Fruit fly (Drosophila melanogaster) whole organism, wandering third instar larva: ENCODE measurements around the gene Myc.

ENCODE experiments used
- CG32264 ChIP-seq: fragments of 200-800 bp; sonication (Bioruptor generic); optimal IDR thresholded peaks from 2 replicates; lab custom pipeline; 2016; ENCODE audit warnings: missing biosample characterization, missing genetic modification characterization
- CG9705 ChIP-seq: fragments of 200-800 bp; sonication (Bioruptor generic); optimal IDR thresholded peaks from 2 replicates; lab custom pipeline; 2018; ENCODE audit warnings: missing biosample characterization, mild to moderate bottlenecking, missing genetic modification characterization
- Dfd ChIP-seq: fragments of >200 bp; optimal IDR thresholded peaks from 2 replicates; lab custom pipeline; 2017; ENCODE audit warnings: missing biosample characterization, missing genetic modification characterization
- Dif ChIP-seq: fragments of 200-275, 200-300 bp; sonication (Bioruptor generic); optimal IDR thresholded peaks from 2 replicates; lab custom pipeline; 2018; ENCODE audit warnings: missing biosample characterization, missing genetic modification characterization; ENCODE audit not compliant: partially characterized antibody
- GATAd ChIP-seq: sonication (Bioruptor generic); optimal IDR thresholded peaks from 2 replicates; lab custom pipeline; 2016; ENCODE audit warnings: missing biosample characterization, missing genetic modification characterization
- HLH106 ChIP-seq: fragments of 200-800 bp; optimal IDR thresholded peaks from 3 replicates; lab custom pipeline; 2019; ENCODE audit warnings: missing biosample characterization, mild to moderate bottlenecking, missing genetic modification characterization, moderate library complexity
- Hnf4 ChIP-seq: fragments of 200-800 bp; sonication (Bioruptor generic); optimal IDR thresholded peaks from 2 replicates; lab custom pipeline; 2016; ENCODE audit warnings: missing biosample characterization, mild to moderate bottlenecking, missing genetic modification characterization
- Hr78 ChIP-seq: fragments of >200 bp; optimal IDR thresholded peaks from 2 replicates; lab custom pipeline; 2017; ENCODE audit warnings: missing biosample characterization, missing genetic modification characterization
- Jra ChIP-seq: sonication (Bioruptor generic); optimal IDR thresholded peaks from 2 replicates; lab custom pipeline; 2016; ENCODE audit warnings: missing biosample characterization, missing genetic modification characterization
- Mio ChIP-seq: sonication (Bioruptor generic); optimal IDR thresholded peaks from 2 replicates; lab custom pipeline; 2016; ENCODE audit warnings: missing biosample characterization, missing genetic modification characterization
- Myc ChIP-seq: fragments of >200 bp; optimal IDR thresholded peaks from 2 replicates; lab custom pipeline; 2017
- N ChIP-seq: fragments of >200 bp; optimal IDR thresholded peaks from 2 replicates; lab custom pipeline; 2018; ENCODE audit warnings: missing biosample characterization, missing external identifiers, missing genetic modification characterization
- OdsH ChIP-seq: fragments of 200-800 bp; sonication (Bioruptor generic); optimal IDR thresholded peaks from 2 replicates; lab custom pipeline; 2016; ENCODE audit warnings: missing biosample characterization, mild to moderate bottlenecking, missing genetic modification characterization
- Rel ChIP-seq, 2 experiments: fragments of 200-800 bp; sonication (Bioruptor generic) in 1 of 2; optimal IDR thresholded peaks; 2 replicates in 1 of 2; 3 replicates in 1 of 2; lab custom pipeline; 2016 to 2019; ENCODE audit warnings: mild to moderate bottlenecking in 2 of 2, missing biosample characterization in 2 of 2, missing genetic modification characterization in 2 of 2, moderate library complexity in 1 of 2
- Sp1 ChIP-seq: fragments of 200-800 bp; sonication (Bioruptor generic); optimal IDR thresholded peaks from 3 replicates; lab custom pipeline; 2019; ENCODE audit warnings: missing biosample characterization, mild to moderate bottlenecking, missing genetic modification characterization, moderate library complexity
- Vsx2 ChIP-seq: fragments of 200-300, 225-300 bp; sonication (Bioruptor generic); optimal IDR thresholded peaks from 2 replicates; lab custom pipeline; 2018; ENCODE audit warnings: missing biosample characterization, missing genetic modification characterization; ENCODE audit not compliant: partially characterized antibody
- br ChIP-seq: fragments of 200-800 bp; sonication (Bioruptor generic); optimal IDR thresholded peaks from 2 replicates; lab custom pipeline; 2016; ENCODE audit warnings: missing biosample characterization, missing genetic modification characterization
- brk ChIP-seq: fragments of 200-800 bp; sonication (Bioruptor generic); optimal IDR thresholded peaks from 2 replicates; lab custom pipeline; 2016; ENCODE audit warnings: missing biosample characterization, mild to moderate bottlenecking, missing genetic modification characterization
- dmrt93B ChIP-seq: fragments of 200-800 bp; sonication (Bioruptor generic); optimal IDR thresholded peaks from 2 replicates; lab custom pipeline; 2018; ENCODE audit warnings: missing biosample characterization, mild to moderate bottlenecking, missing genetic modification characterization
- dsf ChIP-seq: sonication (Bioruptor generic); optimal IDR thresholded peaks from 2 replicates; lab custom pipeline; 2016; ENCODE audit warnings: missing biosample characterization, missing genetic modification characterization, borderline replicate concordance
- ey ChIP-seq: fragments of 200-800 bp; sonication (Bioruptor generic); optimal IDR thresholded peaks from 2 replicates; lab custom pipeline; 2016; ENCODE audit warnings: missing biosample characterization, missing genetic modification characterization
- foxo ChIP-seq, 2 experiments: fragments of 200-800 bp; sonication (Bioruptor generic); optimal IDR thresholded peaks; 2 replicates in 1 of 2; 3 replicates in 1 of 2; lab custom pipeline; 2016 to 2017; ENCODE audit warnings: missing biosample characterization in 2 of 2, missing genetic modification characterization in 2 of 2
- fru ChIP-seq: fragments of 200-800 bp; sonication (Bioruptor generic); optimal IDR thresholded peaks from 3 replicates; lab custom pipeline; 2016; ENCODE audit warnings: missing biosample characterization, mild to moderate bottlenecking, missing genetic modification characterization
- h ChIP-seq: fragments of 200-800 bp; sonication (Bioruptor generic); optimal IDR thresholded peaks from 3 replicates; lab custom pipeline; 2016; ENCODE audit warnings: missing biosample characterization, mild to moderate bottlenecking, missing genetic modification characterization
- jim ChIP-seq: fragments of 175-275, 200-325 bp; sonication (Bioruptor generic); optimal IDR thresholded peaks from 2 replicates; lab custom pipeline; 2016; ENCODE audit warnings: missing biosample characterization, mild to moderate bottlenecking, missing genetic modification characterization
- lola ChIP-seq: fragments of >200 bp; optimal IDR thresholded peaks from 2 replicates; lab custom pipeline; 2017; ENCODE audit warnings: missing biosample characterization, missing genetic modification characterization
- pan ChIP-seq: fragments of >200 bp; optimal IDR thresholded peaks from 2 replicates; lab custom pipeline; 2017
- psq ChIP-seq: fragments of 200-800 bp; sonication (Bioruptor generic); optimal IDR thresholded peaks from 3 replicates; lab custom pipeline; 2017; ENCODE audit warnings: missing biosample characterization, mild to moderate bottlenecking, missing genetic modification characterization, moderate library complexity
- rgr ChIP-seq: fragments of 200-800 bp; sonication (Bioruptor generic); optimal IDR thresholded peaks from 3 replicates; lab custom pipeline; 2016; ENCODE audit warnings: missing biosample characterization, mild to moderate bottlenecking, missing genetic modification characterization
- sv ChIP-seq: fragments of 200-800 bp; sonication (Bioruptor generic); optimal IDR thresholded peaks from 3 replicates; lab custom pipeline; 2016; ENCODE audit warnings: missing biosample characterization, missing genetic modification characterization
- woc ChIP-seq: sonication (Bioruptor generic); optimal IDR thresholded peaks from 2 replicates; lab custom pipeline; 2016; ENCODE audit warnings: missing biosample characterization, mild to moderate bottlenecking, missing genetic modification characterization

Myc gene

dm6 chrX:3381667-3382066 is 8.7 kb downstream of the Myc start (continued):
- TF ChIP-seq Mio (GFP tag; lab: Kevin White, UChicago) (peak; percentile 5), rgr (GFP tag; lab: Kevin White, UChicago) (peak; percentile 91), jim (GFP tag; lab: Kevin White, UChicago) (no peak)

DNA sequence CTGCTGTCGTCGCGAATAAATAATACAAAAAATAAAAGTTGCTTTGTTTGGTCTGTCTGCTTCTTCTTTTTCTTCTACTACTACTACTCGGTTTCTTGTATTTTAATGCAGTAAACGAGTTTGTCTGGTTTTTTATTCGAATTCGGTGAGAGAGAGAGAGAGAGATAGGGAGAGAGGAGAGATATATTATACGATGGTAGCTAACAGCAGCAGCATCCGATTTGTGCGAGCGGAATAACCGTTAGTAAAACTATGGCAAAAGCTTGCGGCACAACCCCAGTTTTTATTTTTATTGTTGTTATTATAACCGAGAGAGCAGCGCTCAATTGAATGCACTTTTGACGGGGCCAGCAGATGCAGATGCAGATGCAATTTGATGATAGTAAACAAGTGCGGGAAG is 9.1 kb downstream of the Myc start:
- TF ChIP-seq brk (GFP tag; lab: Kevin White, UChicago) (no peak), Vsx2 (peak; percentile 26)

dm6 chrX:3382605-3383271 is 9.8 kb downstream of the Myc start:
- TF ChIP-seq jim (GFP tag; lab: Kevin White, UChicago) (no peak), woc (GFP tag; lab: Kevin White, UChicago) (no peak), N (GFP tag; lab: Kevin White, UChicago) (no peak), pan (lab: Kevin White, UChicago) (no peak), Mio (GFP tag; lab: Kevin White, UChicago) (no peak), dmrt93B (GFP tag; lab: Kevin White, UChicago) (no peak), Dif (no peak), br (no peak)
- TF ChIP-seq, all 38 proteins: peak for 0

- TF ChIP-seq lola (GFP tag; lab: Kevin White, UChicago) (no peak), br (no peak), dsf (GFP tag; lab: Kevin White, UChicago) (no peak), ey (GFP tag; lab: Kevin White, UChicago) (no peak), psq (GFP tag; lab: Kevin White, UChicago) (peak; percentile 63), Vsx2 (no peak), woc (GFP tag; lab: Kevin White, UChicago) (no peak)
Observed at dm6 chrX:3383814-3384213, 10.9 kb downstream of the Myc start.

DNA sequence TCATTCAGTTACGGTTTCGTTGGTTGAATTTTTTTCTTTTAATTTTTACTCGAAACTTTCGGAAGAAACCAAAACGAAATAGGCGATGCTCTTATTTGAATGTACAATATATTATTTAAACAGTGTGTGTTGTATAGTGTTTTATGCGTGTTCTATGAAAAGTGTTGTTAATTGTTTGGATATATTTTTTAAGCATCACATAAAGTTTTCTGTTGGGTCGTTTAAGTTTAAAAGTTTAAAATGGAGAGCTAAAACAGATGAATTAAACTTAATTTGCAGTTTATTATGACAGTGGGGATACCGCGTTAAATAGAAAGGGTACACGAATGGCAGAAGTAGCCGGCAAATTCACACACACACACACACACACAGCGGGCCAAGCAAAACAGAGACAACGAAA is 16.9 kb downstream of the Myc start:
- TF ChIP-seq woc (GFP tag; lab: Kevin White, UChicago) (peak; percentile 65), CG9705 (GFP tag; lab: Kevin White, UChicago) (peak; percentile 39), Mio (GFP tag; lab: Kevin White, UChicago) (no peak), sv (no peak), ey (GFP tag; lab: Kevin White, UChicago) (peak; percentile 66), dsf (GFP tag; lab: Kevin White, UChicago) (no peak), OdsH (GFP tag; lab: Kevin White, UChicago) (peak; percentile 61), pan (lab: Kevin White, UChicago) (no peak), br (peak; percentile 52), Sp1 (peak; percentile 48), h (GFP tag; lab: Kevin White, UChicago) (peak; percentile 67), CG32264 (GFP tag; lab: Kevin White, UChicago) (no peak), GATAd (GFP tag; lab: Kevin White, UChicago) (no peak), HLH106 (tag; lab: Kevin White, UChicago) (peak; percentile 57), Hr78 (GFP tag; lab: Kevin White, UChicago) (no peak), Myc (lab: Kevin White, UChicago) (no peak), Dfd (GFP tag; lab: Kevin White, UChicago) (peak; percentile 3), Rel (GFP tag; optimal IDR thresholded peaks at IDR 0.05; lab: Kevin White, UChicago) (no peak), Rel (tag; optimal IDR thresholded peaks at IDR 0.05; lab: Kevin White, UChicago) (peak; percentile 10), rgr (GFP tag; lab: Kevin White, UChicago) (peak; percentile 69), fru (GFP tag; lab: Kevin White, UChicago) (peak; percentile 70), dmrt93B (GFP tag; lab: Kevin White, UChicago) (peak; percentile 34), Hnf4 (GFP tag; lab: Kevin White, UChicago) (peak; percentile 40), psq (GFP tag; lab: Kevin White, UChicago) (peak; percentile 62), Jra (GFP tag; lab: Kevin White, UChicago) (peak; percentile 5), foxo (GFP tag; optimal IDR thresholded peaks at IDR 0.05; lab: Kevin White, UChicago) (peak in 1 of 2 experiments; percentile 67)
